Worm (Caenorhabditis elegans) whole organism, L1 larva: ENCODE data around the gene gta-1.

Experiments
- ceh-90 ChIP-seq: sonication (generic microtip); optimal IDR thresholded peaks from 2 replicates; lab custom pipeline; 2016; ENCODE audit warnings: missing genetic modification characterization, missing compliant biosample characterization
- nhr-11 ChIP-seq: fragments of 150-350 bp; optimal IDR thresholded peaks from 2 replicates; lab custom pipeline; 2014; ENCODE audit warnings: missing biosample characterization, missing genetic modification characterization
- nhr-12 ChIP-seq: sonication (generic microtip); optimal IDR thresholded peaks from 2 replicates; lab custom pipeline; 2017; ENCODE audit warnings: missing biosample characterization, missing genetic modification characterization
- nhr-237 ChIP-seq: fragments of 150-350 bp; optimal IDR thresholded peaks from 2 replicates; lab custom pipeline; 2014; ENCODE audit warnings: missing biosample characterization, missing genetic modification characterization
- unc-62 ChIP-seq: fragments of 150-350 bp; optimal IDR thresholded peaks from 2 replicates; lab custom pipeline; 2014; ENCODE audit warnings: missing biosample characterization, missing genetic modification reagents, missing genetic modification characterization
- zag-1 ChIP-seq: fragments of 150-350 bp; optimal IDR thresholded peaks from 2 replicates; lab custom pipeline; 2014; ENCODE audit warnings: missing biosample characterization, missing genetic modification characterization
- ztf-4 ChIP-seq: fragments of 150-350 bp; optimal IDR thresholded peaks from 2 replicates; lab custom pipeline; 2014; ENCODE audit warnings: missing biosample characterization, missing genetic modification characterization

- TF ChIP-seq ztf-4: no peak
- no peak for TF ChIP-seq nhr-11 (tag; lab: Kevin White, UChicago)
- no peak for TF ChIP-seq nhr-12 (tag; lab: Kevin White, UChicago)
- no peak for TF ChIP-seq nhr-237 (tag; lab: Kevin White, UChicago)
- TF ChIP-seq unc-62 (GFP tag; lab: Kevin White, UChicago): no peak
- no peak for TF ChIP-seq ceh-90
- no peak for TF ChIP-seq zag-1 (tag; lab: Kevin White, UChicago)
Observed at ce11 chrIV:10137804-10138203, 42.7 kb upstream of the gta-1 start, which contains the start of gene K08F4.12.
